Fruit fly (Drosophila melanogaster) whole organism, embryonic: ENCODE measurements around the gene vkg.
A peak's percentile ranks its signal among the peaks of the same experiment; 100 is the strongest.

Source experiments
- Asciz ChIP-seq: fragments of 200-800 bp; sonication (Bioruptor generic); optimal IDR thresholded peaks from 2 replicates; lab custom pipeline; 2017; ENCODE audit warnings: missing biosample characterization, mild to moderate bottlenecking, missing genetic modification characterization, missing genetic modification reagents
- B-H2 ChIP-seq: fragments of 200-800 bp; sonication (Bioruptor generic); optimal IDR thresholded peaks from 2 replicates; lab custom pipeline; 2018; ENCODE audit warnings: missing biosample characterization, mild to moderate bottlenecking, missing genetic modification characterization
- C15 ChIP-seq: fragments of 200-800 bp; sonication (Bioruptor generic); IDR thresholded peaks from 3 replicates; pipeline ENCODE4 v1.3.6; 2022; ENCODE audit warnings: missing biosample characterization, missing genetic modification characterization
- CG10274 ChIP-seq: fragments of 200-800 bp; sonication (Bioruptor generic); optimal IDR thresholded peaks from 3 replicates; lab custom pipeline; 2017; ENCODE audit warnings: missing biosample characterization, mild to moderate bottlenecking, missing genetic modification characterization
- CG10431 ChIP-seq: fragments of 200-800 bp; sonication (Bioruptor generic); optimal IDR thresholded peaks from 3 replicates; lab custom pipeline; 2018; ENCODE audit warnings: missing biosample characterization, mild to moderate bottlenecking, missing genetic modification characterization
- CG11560 ChIP-seq: fragments of 200-800 bp; sonication (Bioruptor generic); IDR thresholded peaks from 3 replicates; pipeline ENCODE4 v1.3.6; 2022; ENCODE audit warnings: missing biosample characterization, missing genetic modification characterization
- CG12299 ChIP-seq: fragments of 200-800 bp; sonication (Bioruptor generic); optimal IDR thresholded peaks from 2 replicates; lab custom pipeline; 2018; ENCODE audit warnings: missing biosample characterization, mild to moderate bottlenecking, missing genetic modification characterization
- CG1233 ChIP-seq: fragments of 200-800 bp; sonication (Bioruptor generic); optimal IDR thresholded peaks from 4 replicates; lab custom pipeline; 2018; ENCODE audit warnings: missing biosample characterization, mild to moderate bottlenecking, missing genetic modification characterization
- CG12769 ChIP-seq: fragments of 200-800 bp; sonication (Bioruptor generic); optimal IDR thresholded peaks from 2 replicates; lab custom pipeline; 2019; ENCODE audit warnings: missing biosample characterization, mild to moderate bottlenecking, missing genetic modification characterization, moderate library complexity
- CG14667 ChIP-seq: fragments of 200-800 bp; sonication (Bioruptor generic); IDR thresholded peaks from 2 replicates; pipeline ENCODE4 v1.3.6; 2022; ENCODE audit warnings: missing biosample characterization, missing genetic modification characterization
- CG15011 ChIP-seq: fragments of 200-800 bp; sonication (Bioruptor generic); optimal IDR thresholded peaks from 3 replicates; lab custom pipeline; 2018; ENCODE audit warnings: missing biosample characterization, mild to moderate bottlenecking, missing genetic modification characterization
- CG1529 ChIP-seq: fragments of 200-800 bp; sonication (Bioruptor generic); optimal IDR thresholded peaks from 3 replicates; lab custom pipeline; 2018; ENCODE audit warnings: missing biosample characterization, missing genetic modification characterization
- CG17359 ChIP-seq: fragments of 200-800 bp; sonication (Bioruptor generic); optimal IDR thresholded peaks from 3 replicates; lab custom pipeline; 2018; ENCODE audit warnings: missing biosample characterization, mild to moderate bottlenecking, missing genetic modification characterization, moderate library complexity
- CG34422 ChIP-seq: fragments of 200-800 bp; sonication (Bioruptor generic); IDR thresholded peaks from 3 replicates; pipeline ENCODE4 v1.3.6; 2022; ENCODE audit warnings: missing biosample characterization, missing genetic modification characterization
- CG6175 ChIP-seq: fragments of 200-800 bp; sonication (Bioruptor generic); IDR thresholded peaks from 3 replicates; pipeline ENCODE4 v1.3.6; 2022; ENCODE audit warnings: missing biosample characterization, missing genetic modification characterization
- Doc2 ChIP-seq: fragments of 200-800 bp; sonication (Bioruptor generic); IDR thresholded peaks from 2 replicates; pipeline ENCODE4 v1.3.6; 2022; ENCODE audit warnings: missing biosample characterization, missing genetic modification characterization
- Hey ChIP-seq: fragments of 200-800 bp; sonication (Bioruptor generic); optimal IDR thresholded peaks from 3 replicates; lab custom pipeline; 2018; ENCODE audit warnings: missing biosample characterization, mild to moderate bottlenecking, missing genetic modification characterization
- Jarid2 ChIP-seq: fragments of 200-800 bp; sonication (Bioruptor generic); optimal IDR thresholded peaks from 3 replicates; lab custom pipeline; 2017; ENCODE audit warnings: mild to moderate bottlenecking, missing biosample characterization, missing genetic modification reagents, missing genetic modification characterization
- MESR4 ChIP-seq: fragments of 200-800 bp; sonication (Bioruptor generic); optimal IDR thresholded peaks from 2 replicates; lab custom pipeline; 2018; ENCODE audit warnings: missing biosample characterization, mild to moderate bottlenecking, missing genetic modification characterization, moderate library complexity
- NC2α ChIP-seq: fragments of 200-800 bp; sonication (Bioruptor generic); optimal IDR thresholded peaks from 2 replicates; lab custom pipeline; 2016; ENCODE audit warnings: missing biosample characterization, missing genetic modification characterization
- Scr ChIP-seq: fragments of 200-800 bp; sonication (Bioruptor generic); IDR thresholded peaks from 2 replicates; pipeline ENCODE4 v1.3.6; 2022; ENCODE audit warnings: missing biosample characterization, missing genetic modification characterization; ENCODE audit not compliant: partially characterized antibody
- Usf ChIP-seq: fragments of 200-800 bp; sonication (Bioruptor generic); optimal IDR thresholded peaks from 2 replicates; lab custom pipeline; 2017; ENCODE audit warnings: missing genotype, missing biosample characterization, missing genetic modification characterization
- ab ChIP-seq: fragments of 200-800 bp; sonication (Bioruptor generic); optimal IDR thresholded peaks from 2 replicates; lab custom pipeline; 2016; ENCODE audit warnings: missing biosample characterization, missing genetic modification characterization
- abd-A ChIP-seq: fragments of 200-800 bp; sonication (Bioruptor generic); optimal IDR thresholded peaks from 3 replicates; lab custom pipeline; 2019; ENCODE audit warnings: missing biosample characterization, mild to moderate bottlenecking, missing genetic modification characterization, moderate library complexity
- bigmax ChIP-seq: fragments of 200-800 bp; sonication (Bioruptor generic); optimal IDR thresholded peaks from 2 replicates; lab custom pipeline; 2018; ENCODE audit warnings: missing biosample characterization, mild to moderate bottlenecking, missing genetic modification characterization
- cad ChIP-seq: fragments of >200 bp; optimal IDR thresholded peaks from 2 replicates; lab custom pipeline; 2017; ENCODE audit warnings: missing biosample characterization, missing genetic modification characterization
- chif ChIP-seq, 2 experiments: fragments of 200-800 bp; sonication (Bioruptor generic); optimal IDR thresholded peaks; 3 replicates each; lab custom pipeline; 2016; ENCODE audit warnings: missing biosample characterization in 2 of 2, missing genetic modification characterization in 2 of 2
- chinmo ChIP-seq: fragments of 200-800 bp; sonication (Bioruptor generic); IDR thresholded peaks from 4 replicates; pipeline ENCODE4 v1.3.6; 2022; ENCODE audit warnings: missing biosample characterization, missing genetic modification characterization; ENCODE audit not compliant: partially characterized antibody
- crp ChIP-seq, 2 experiments: fragments of 200-800 bp; sonication (Bioruptor generic); optimal IDR thresholded peaks; 2 replicates in 1 of 2; 3 replicates in 1 of 2; lab custom pipeline; 2017; ENCODE audit warnings: missing biosample characterization in 2 of 2, missing genetic modification characterization in 2 of 2, mild to moderate bottlenecking in 1 of 2, moderate library complexity in 1 of 2
- en ChIP-seq: fragments of 200-800 bp; sonication (Bioruptor generic); optimal IDR thresholded peaks from 2 replicates; lab custom pipeline; 2016; ENCODE audit warnings: missing biosample characterization, missing genetic modification characterization
- eve ChIP-seq, 2 experiments: fragments of >200 bp; optimal IDR thresholded peaks; 2 replicates each; lab custom pipeline; 2017; ENCODE audit warnings: missing biosample characterization in 2 of 2, missing genetic modification characterization in 2 of 2
- exex ChIP-seq: fragments of 200-800 bp; sonication (Bioruptor generic); optimal IDR thresholded peaks from 4 replicates; lab custom pipeline; 2018; ENCODE audit warnings: missing biosample characterization, mild to moderate bottlenecking, missing genetic modification characterization, moderate library complexity
- gce ChIP-seq: fragments of 200-800 bp; sonication (Bioruptor generic); IDR thresholded peaks from 3 replicates; pipeline ENCODE4 v1.3.6; 2022; ENCODE audit warnings: missing biosample characterization, missing genetic modification characterization
- ham ChIP-seq: fragments of 200-800 bp; sonication (Bioruptor generic); IDR thresholded peaks from 2 replicates; pipeline ENCODE4 v1.3.6; 2022; ENCODE audit warnings: missing biosample characterization, missing genetic modification characterization
- hb ChIP-seq: fragments of 200-800 bp; sonication (Bioruptor generic); IDR thresholded peaks from 3 replicates; pipeline ENCODE4 v1.3.6; 2022; ENCODE audit warnings: missing biosample characterization, missing genetic modification characterization; ENCODE audit not compliant: partially characterized antibody
- klu ChIP-seq: fragments of 200-800 bp; sonication (Bioruptor generic); IDR thresholded peaks from 2 replicates; pipeline ENCODE4 v1.3.6; 2022; ENCODE audit warnings: missing biosample characterization, missing genetic modification characterization
- lmd ChIP-seq: fragments of 200-800 bp; sonication (Bioruptor generic); IDR thresholded peaks from 2 replicates; pipeline ENCODE4 v1.3.6; 2022; ENCODE audit warnings: missing biosample characterization, missing genetic modification characterization
- nerfin-1 ChIP-seq: fragments of 200-800 bp; sonication (Bioruptor generic); optimal IDR thresholded peaks from 3 replicates; lab custom pipeline; 2019; ENCODE audit warnings: missing biosample characterization, mild to moderate bottlenecking, missing genetic modification characterization, moderate library complexity
- onecut ChIP-seq: fragments of 200-800 bp; sonication (Bioruptor generic); IDR thresholded peaks from 2 replicates; pipeline ENCODE4 v1.3.6; 2022; ENCODE audit warnings: missing biosample characterization, missing genetic modification characterization
- prd ChIP-seq, 3 experiments: fragments of >200 bp in 2 of 3; fragments of 200-800 bp in 1 of 3; sonication (Bioruptor generic) in 1 of 3; optimal IDR thresholded peaks in 2 of 3; IDR thresholded peaks in 1 of 3; 2 replicates in 2 of 3; 3 replicates in 1 of 3; pipeline versions ENCODE4 v1.3.6 to Lab custom; 2017 to 2022; ENCODE audit warnings: missing biosample characterization in 1 of 3, missing genetic modification characterization in 1 of 3
- psq ChIP-seq: fragments of 200-800 bp; sonication (Bioruptor generic); optimal IDR thresholded peaks from 2 replicates; lab custom pipeline; 2017; ENCODE audit warnings: missing biosample characterization, missing genetic modification characterization
- repo ChIP-seq: fragments of 200-800 bp; sonication (Bioruptor generic); optimal IDR thresholded peaks from 2 replicates; lab custom pipeline; 2016; ENCODE audit warnings: missing biosample characterization, missing genetic modification characterization
- salm ChIP-seq: fragments of 200-800 bp; sonication (Bioruptor generic); optimal IDR thresholded peaks from 2 replicates; lab custom pipeline; 2018; ENCODE audit warnings: missing biosample characterization, mild to moderate bottlenecking, missing genetic modification characterization
- sim ChIP-seq: fragments of 200-800 bp; sonication (Bioruptor generic); IDR thresholded peaks from 2 replicates; pipeline ENCODE4 v1.3.6; 2022; ENCODE audit warnings: missing biosample characterization, missing genetic modification characterization
- slou ChIP-seq: fragments of 200-800 bp; sonication (Bioruptor generic); optimal IDR thresholded peaks from 3 replicates; lab custom pipeline; 2016; ENCODE audit warnings: missing biosample characterization, missing genetic modification characterization
- sob ChIP-seq: fragments of 200-800 bp; sonication (Bioruptor generic); IDR thresholded peaks from 2 replicates; pipeline ENCODE4 v1.3.6; 2022; ENCODE audit warnings: missing biosample characterization, missing genetic modification characterization
- zfh1 ChIP-seq: fragments of 200-800 bp; sonication (Bioruptor generic); IDR thresholded peaks from 3 replicates; pipeline ENCODE4 v1.3.6; 2022; ENCODE audit warnings: missing biosample characterization, missing genetic modification characterization

vkg gene

DNA sequence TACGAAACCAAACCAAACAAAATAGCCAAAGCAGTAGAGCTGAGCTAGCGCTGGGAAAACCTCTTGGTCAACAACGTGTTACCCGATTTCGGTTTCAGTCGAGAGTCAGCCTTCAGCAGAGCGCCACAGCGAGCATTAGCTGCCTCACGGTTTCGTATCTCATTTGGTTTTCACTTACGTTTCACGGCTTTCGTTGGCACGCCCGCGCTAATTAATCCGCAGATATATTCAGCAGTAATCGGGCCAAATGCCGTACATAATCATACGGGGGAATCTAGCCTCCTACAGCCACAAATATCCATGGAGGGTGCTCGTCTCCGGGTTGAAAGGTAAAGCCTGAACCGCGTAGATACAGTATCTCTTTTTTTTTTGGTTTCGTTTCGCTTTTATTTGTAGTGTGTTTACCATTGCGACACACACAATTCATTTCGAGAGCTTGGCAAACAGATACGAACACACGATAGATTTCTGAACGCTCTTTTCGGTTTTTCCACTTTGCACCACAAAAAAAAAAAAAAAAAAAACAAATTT is 16.4 kb upstream of the vkg start, which contains the start of gene CG31650 (continued):
- TF ChIP-seq ab (GFP tag; lab: Kevin White, UChicago) (no peak), CG15011 (GFP tag; lab: Kevin White, UChicago) (no peak), Jarid2 (GFP tag; lab: Kevin White, UChicago) (no peak), B-H2 (GFP tag; lab: Kevin White, UChicago) (no peak), bigmax (GFP tag; lab: Kevin White, UChicago) (no peak)
- TF ChIP-seq, all 482 proteins: peak for 32

DNA sequence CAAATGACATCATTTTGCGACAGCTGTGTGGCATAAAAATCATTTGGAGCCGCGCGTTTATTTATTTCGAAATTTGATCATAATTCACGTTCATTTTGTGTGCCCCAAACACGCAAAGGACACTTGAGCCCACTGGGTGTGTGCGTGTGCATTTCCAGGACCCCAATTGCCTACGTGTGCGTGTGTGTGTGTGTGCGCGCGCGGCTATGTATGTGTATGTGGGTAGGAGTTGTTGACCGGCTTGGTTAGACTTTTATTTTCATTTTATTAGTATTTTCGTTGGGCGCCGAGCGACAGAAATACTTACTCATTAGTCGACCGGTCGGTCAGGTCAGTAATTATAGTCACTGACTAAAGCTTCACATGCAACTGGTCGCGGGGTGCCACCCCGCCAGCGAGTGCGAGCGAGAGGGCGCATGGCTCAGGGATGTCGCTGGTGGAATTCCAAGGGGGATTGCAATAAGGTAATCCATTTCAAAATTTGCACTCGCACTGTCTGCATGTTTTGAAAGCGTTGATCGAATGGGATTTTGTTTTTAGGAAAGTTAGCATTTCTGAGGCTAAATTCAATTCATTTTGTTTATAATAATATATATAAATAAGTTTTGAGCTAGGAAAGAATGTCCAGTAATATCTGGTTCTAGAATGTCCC is 15.6 kb upstream of the vkg start:
- TF ChIP-seq abd-A (tag; lab: Kevin White, UChicago) (peak; percentile 50), nerfin-1 (peak; percentile 67), CG15011 (GFP tag; lab: Kevin White, UChicago) (no peak), Usf (GFP tag; lab: Kevin White, UChicago) (no peak), CG6175 (GFP tag; lab: Robert Waterston, UW) (no peak), zfh1 (GFP tag; lab: Robert Waterston, UW) (0 out of 3 replicates have a peak, but pooled peaks have one; percentile 34), psq (GFP tag; lab: Kevin White, UChicago) (no peak), slou (GFP tag; lab: Kevin White, UChicago) (peak; percentile 38), chinmo (0 out of 4 replicates have a peak, but pooled peaks have one; percentile 40), salm (tag; lab: Kevin White, UChicago) (no peak), exex (tag; lab: Kevin White, UChicago) (no peak), gce (no peak), sob (GFP tag; lab: Robert Waterston, UW) (no peak), ham (no peak), lmd (GFP tag; lab: Robert Waterston, UW) (peak; percentile 60), NC2α (GFP tag; lab: Kevin White, UChicago) (no peak), chif (GFP tag; optimal IDR thresholded peaks at IDR 0.05; lab: Kevin White, UChicago) (no peak), CG10274 (GFP tag; lab: Kevin White, UChicago) (no peak), MESR4 (GFP tag; lab: Kevin White, UChicago) (no peak), hb (GFP tag; lab: Robert Waterston, UW) (no peak), CG10431 (GFP tag; lab: Kevin White, UChicago) (no peak), klu (no peak), C15 (GFP tag; lab: Robert Waterston, UW) (no peak), onecut (GFP tag; lab: Robert Waterston, UW) (no peak), sim (GFP tag; lab: Robert Waterston, UW) (no peak; the same call in 1 of the 2 replicates), CG12769 (tag; lab: Kevin White, UChicago) (peak; percentile 8), Asciz (peak; percentile 2), Hey (tag; lab: Kevin White, UChicago) (no peak), eve (GFP tag; optimal IDR thresholded peaks at IDR 0.05; lab: Kevin White, UChicago) (no peak), prd (optimal IDR thresholded peaks at IDR 0.05; lab: Kevin White, UChicago) (no peak), prd (GFP tag; IDR thresholded peaks at IDR 0.05; lab: Robert Waterston, UW) (no peak), CG1233 (GFP tag; lab: Kevin White, UChicago) (no peak), Doc2 (GFP tag; lab: Robert Waterston, UW) (no peak), CG17359 (tag; lab: Kevin White, UChicago) (peak; percentile 46), cad (GFP tag; lab: Kevin White, UChicago) (no peak), repo (GFP tag; lab: Kevin White, UChicago) (no peak), CG14667 (GFP tag; lab: Robert Waterston, UW) (no peak), CG34422 (GFP tag; lab: Robert Waterston, UW) (peak; percentile 56; the same call in 1 of the 3 replicates), CG11560 (tag; lab: Robert Waterston, UW) (no peak), crp (GFP tag; optimal IDR thresholded peaks at IDR 0.05; lab: Kevin White, UChicago) (no peak), en (GFP tag; lab: Kevin White, UChicago) (no peak), CG12299 (tag; lab: Kevin White, UChicago) (no peak), Jarid2 (GFP tag; lab: Kevin White, UChicago) (no peak), Scr (GFP tag; lab: Robert Waterston, UW) (no peak), CG1529 (GFP tag; lab: Kevin White, UChicago) (peak; percentile 13)
